Worm (Caenorhabditis elegans): ENCODE measurements around the gene F19F10.11.

The F19F10.11 gene

DNA sequence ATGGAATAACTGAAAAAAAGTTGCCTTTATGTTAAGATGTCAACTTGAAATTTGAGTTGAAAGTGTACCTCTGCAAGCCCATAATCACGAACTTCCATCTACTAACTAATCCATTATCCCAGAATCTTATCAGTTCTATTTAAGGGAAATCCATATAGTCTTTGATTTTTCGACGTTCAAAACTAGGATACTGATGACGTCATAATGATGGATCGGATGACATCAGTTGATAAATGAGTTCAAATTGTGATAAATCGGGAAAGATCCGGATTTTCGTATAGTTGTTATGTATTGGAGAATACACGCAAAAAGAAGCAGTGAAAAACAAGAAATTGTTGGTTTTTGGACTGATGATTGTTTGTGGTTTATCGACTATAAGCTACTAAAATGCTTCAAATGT, 43.8 kb downstream of the F19F10.11 start:
- TF ChIP-seq T26A5.8 (tag; optimal IDR thresholded peaks at IDR 0.05) (no peak), attf-5 (GFP tag; optimal IDR thresholded peaks at IDR 0.05) (no peak), F57C9.4 (tag; optimal IDR thresholded peaks at IDR 0.05) (no peak), bed-1 (GFP tag; IDR thresholded peaks at IDR 0.05) (no peak), nhr-120 (GFP tag; IDR thresholded peaks at IDR 0.05) (no peak), ceh-91 (GFP tag; IDR thresholded peaks at IDR 0.05) (no peak), madf-6 (GFP tag; IDR thresholded peaks at IDR 0.05) (no peak), xnd-1 (tag; optimal IDR thresholded peaks at IDR 0.05) (no peak), F33H1.4 (GFP tag; IDR thresholded peaks at IDR 0.05) (no peak), F22D6.2 (tag; optimal IDR thresholded peaks at IDR 0.05) (no peak), cebp-1 (GFP tag; IDR thresholded peaks at IDR 0.05) (no peak), cebp-1 (tag; optimal IDR thresholded peaks at IDR 0.05) (no peak), Y56A3A.18 (GFP tag; IDR thresholded peaks at IDR 0.05) (no peak), B0336.3 (GFP tag; IDR thresholded peaks at IDR 0.05) (no peak), ceh-79 (tag; optimal IDR thresholded peaks at IDR 0.05) (no peak), C06A6.2 (GFP tag; conservative IDR thresholded peaks at IDR 0.05) (no peak), ccch-3 (GFP tag; optimal IDR thresholded peaks at IDR 0.05) (no peak), ceh-27 (GFP tag; optimal IDR thresholded peaks at IDR 0.05) (no peak), ztf-6 (GFP tag; IDR thresholded peaks at IDR 0.05) (no peak), hmg-1.2 (GFP tag; IDR thresholded peaks at IDR 0.05) (no peak)

DNA sequence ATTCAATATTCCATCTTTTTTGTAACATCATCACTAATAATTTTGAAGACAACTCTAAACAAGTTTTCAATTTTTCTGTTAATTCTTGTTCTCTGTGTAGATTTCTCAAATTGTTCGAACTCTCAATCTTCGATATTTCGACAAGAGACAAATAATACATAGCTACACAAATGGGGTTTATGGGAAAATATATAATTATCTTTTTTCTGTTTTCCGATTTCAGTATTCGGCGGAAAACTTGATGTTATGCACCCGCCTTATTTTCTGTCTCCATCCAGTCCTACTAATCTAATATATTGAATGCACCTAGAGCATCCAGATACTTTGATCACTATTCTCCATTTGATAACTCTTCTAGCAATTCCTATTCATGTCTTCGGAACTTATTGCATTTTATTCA, 48.5 kb downstream of the F19F10.11 start, which contains the start of gene srh-268:
Gene srh-268, plus strand, starts transcription at position 301 of the 400 bp plus-strand sequence.
- TF ChIP-seq madf-3 (GFP tag; IDR thresholded peaks at IDR 0.05) (no peak), hmg-1.2 (GFP tag; IDR thresholded peaks at IDR 0.05) (no peak), C17E4.6 (GFP tag; IDR thresholded peaks at IDR 0.05) (no peak), ceh-79 (tag; optimal IDR thresholded peaks at IDR 0.05) (no peak), snpc-3.4 (tag; optimal IDR thresholded peaks at IDR 0.05) (no peak), lin-26 (GFP tag; IDR thresholded peaks at IDR 0.05) (no peak), snpc-4 (GFP tag; optimal IDR thresholded peaks at IDR 0.05) (no peak), snpc-4 (tag; optimal IDR thresholded peaks at IDR 0.05) (no peak), Y79H2A.3 (GFP tag; conservative IDR thresholded peaks at IDR 0.05) (no peak), ztf-3 (GFP tag; optimal IDR thresholded peaks at IDR 0.05) (no peak), lin-35 (GFP tag; optimal IDR thresholded peaks at IDR 0.05) (no peak), mes-4 (tag; optimal IDR thresholded peaks at IDR 0.05) (no peak), egl-44 (GFP tag; IDR thresholded peaks at IDR 0.05) (no peak), T26A5.8 (tag; optimal IDR thresholded peaks at IDR 0.05) (no peak), mel-28 (tag; optimal IDR thresholded peaks at IDR 0.05; ENCODE audit: borderline replicate concordance) (no peak), T07F8.4 (tag; optimal IDR thresholded peaks at IDR 0.05) (no peak), nhr-120 (GFP tag; IDR thresholded peaks at IDR 0.05) (no peak), somi-1 (GFP tag; optimal IDR thresholded peaks at IDR 0.05) (no peak), bed-2 (GFP tag; IDR thresholded peaks at IDR 0.05) (no peak), F33H1.4 (GFP tag; IDR thresholded peaks at IDR 0.05) (no peak)

DNA sequence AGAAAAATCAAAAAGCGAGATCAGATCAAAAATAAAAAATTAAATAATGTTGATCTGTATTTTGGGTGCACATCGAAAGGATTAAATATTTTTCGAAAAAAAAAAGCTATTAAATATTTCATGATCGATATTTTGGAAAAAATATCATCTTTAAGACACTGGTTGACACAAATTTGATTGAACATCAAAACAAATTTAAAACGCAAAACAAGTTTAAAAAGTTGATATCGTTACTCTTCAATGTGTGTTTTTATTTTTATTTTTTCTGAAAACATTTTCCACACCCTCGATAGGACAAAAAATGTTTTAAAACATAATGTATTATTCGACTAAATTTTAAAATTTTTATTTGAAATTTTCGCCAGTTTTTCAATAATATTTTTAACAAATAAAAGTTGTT, 49.5 kb downstream of the F19F10.11 start, which contains the start of gene C54F6.12:
Gene C54F6.12, minus strand, starts transcription at position 101 of the 400 bp plus-strand sequence.
- TF ChIP-seq F57C9.4 (tag; optimal IDR thresholded peaks at IDR 0.05) (no peak), snpc-1.1 (tag; optimal IDR thresholded peaks at IDR 0.05; ENCODE audit: insufficient read depth) (no peak), ekl-4 (GFP tag; IDR thresholded peaks at IDR 0.05) (no peak), ceh-100 (GFP tag; IDR thresholded peaks at IDR 0.05) (no peak), F57A8.1 (GFP tag; optimal IDR thresholded peaks at IDR 0.05) (no peak), ceh-79 (tag; optimal IDR thresholded peaks at IDR 0.05) (no peak), rcor-1 (GFP tag; IDR thresholded peaks at IDR 0.05) (no peak), cebp-2 (GFP tag; IDR thresholded peaks at IDR 0.05) (no peak), F23B12.7 (tag; optimal IDR thresholded peaks at IDR 0.05; ENCODE audit: insufficient read depth) (no peak), Y53G8AR.9 (GFP tag; conservative IDR thresholded peaks at IDR 0.05) (no peak), rpc-1 (optimal IDR thresholded peaks at IDR 0.05) (no peak), rpc-1 (tag; optimal IDR thresholded peaks at IDR 0.05) (no peak), nhr-80 (tag; optimal IDR thresholded peaks at IDR 0.05) (no peak), hrde-1 (tag; optimal IDR thresholded peaks at IDR 0.05; ENCODE audit: borderline replicate concordance) (no peak), chd-7 (tag; optimal IDR thresholded peaks at IDR 0.05) (no peak), T26A5.8 (tag; optimal IDR thresholded peaks at IDR 0.05) (no peak), mel-28 (tag; optimal IDR thresholded peaks at IDR 0.05; ENCODE audit: borderline replicate concordance) (no peak)

All from whole organism, young adult.